Fruit fly (Drosophila melanogaster): ENCODE measurements around the gene RpS6.
A peak's percentile ranks its signal among the peaks of the same experiment; 100 is the strongest.

RpS6 gene

dm6 chrX:7893411-7894122 is 7.6 kb downstream of the RpS6 start, which contains the start of the genes CG45089, ND-MNLL and p115 (continued):
- TF ChIP-seq CG34376 (GFP tag; optimal IDR thresholded peaks at IDR 0.05) (no peak), CG1647 (GFP tag; optimal IDR thresholded peaks at IDR 0.05) (no peak), Oli (tag; optimal IDR thresholded peaks at IDR 0.05) (no peak), ems (GFP tag; optimal IDR thresholded peaks at IDR 0.05) (peak; percentile 10), gt (GFP tag; IDR thresholded peaks at IDR 0.05) (no peak), gfzf (GFP tag; optimal IDR thresholded peaks at IDR 0.05) (peak; percentile 12), CG13894 (tag; optimal IDR thresholded peaks at IDR 0.05) (peak; percentile 72), Vsx1 (GFP tag; optimal IDR thresholded peaks at IDR 0.05) (no peak), CG4328 (GFP tag; optimal IDR thresholded peaks at IDR 0.05) (peak; percentile 63), pb (GFP tag; optimal IDR thresholded peaks at IDR 0.05) (no peak), Gug (GFP tag; IDR thresholded peaks at IDR 0.05) (peak; percentile 56; the same call in 1 of the 4 replicates), CG6813 (GFP tag; optimal IDR thresholded peaks at IDR 0.05) (no peak), Lhr (GFP tag; optimal IDR thresholded peaks at IDR 0.05) (no peak), CG8478 (optimal IDR thresholded peaks at IDR 0.05) (no peak), CG6854 (GFP tag; optimal IDR thresholded peaks at IDR 0.05) (no peak), chm (GFP tag; IDR thresholded peaks at IDR 0.05) (no peak), crol (GFP tag; IDR thresholded peaks at IDR 0.05) (no peak), pnt (GFP tag; optimal IDR thresholded peaks at IDR 0.05) (no peak), odd (GFP tag; optimal IDR thresholded peaks at IDR 0.05) (no peak), sna (GFP tag; IDR thresholded peaks at IDR 0.05; ENCODE audit: partially characterized antibody) (peak; percentile 41; the same call in 1 of the 2 replicates), Jarid2 (GFP tag; optimal IDR thresholded peaks at IDR 0.05) (no peak), E2f2 (GFP tag; IDR thresholded peaks at IDR 0.05) (peak; percentile 47), CG2678 (tag; optimal IDR thresholded peaks at IDR 0.05) (peak; percentile 69), Sin3A (optimal IDR thresholded peaks at IDR 0.05) (peak; percentile 56), CG17359 (tag; optimal IDR thresholded peaks at IDR 0.05) (peak; percentile 66), dpn (GFP tag; optimal IDR thresholded peaks at IDR 0.05) (peak; percentile 11 to 68), Mad (GFP tag; optimal IDR thresholded peaks at IDR 0.05) (no peak), Tbp (GFP tag; optimal IDR thresholded peaks at IDR 0.05) (no peak), mam (GFP tag; optimal IDR thresholded peaks at IDR 0.05) (peak; percentile 56), ranshi (GFP tag; IDR thresholded peaks at IDR 0.05) (no peak), NC2α (GFP tag; optimal IDR thresholded peaks at IDR 0.05) (no peak), CG4424 (GFP tag; optimal IDR thresholded peaks at IDR 0.05) (peak; percentile 62), Sry-δ (GFP tag; optimal IDR thresholded peaks at IDR 0.05) (peak; percentile 78), CG18764 (GFP tag; optimal IDR thresholded peaks at IDR 0.05) (peak; percentile 44), nerfin-2 (GFP tag; IDR thresholded peaks at IDR 0.05; ENCODE audit: partially characterized antibody) (no peak), BEAF-32 (GFP tag; optimal IDR thresholded peaks at IDR 0.05) (peak; percentile 75), CG12744 (GFP tag; optimal IDR thresholded peaks at IDR 0.05) (no peak), CG6791 (GFP tag; IDR thresholded peaks at IDR 0.05; ENCODE audit: partially characterized antibody) (no peak), tx (GFP tag; optimal IDR thresholded peaks at IDR 0.05) (no peak), CG11696 (GFP tag; IDR thresholded peaks at IDR 0.05) (no peak), ftz-f1 (GFP tag; optimal IDR thresholded peaks at IDR 0.05) (no peak), Hey (tag; optimal IDR thresholded peaks at IDR 0.05) (no peak), sc (optimal IDR thresholded peaks at IDR 0.05) (no peak), sc (GFP tag; optimal IDR thresholded peaks at IDR 0.05) (peak; percentile 6), al (GFP tag; IDR thresholded peaks at IDR 0.05) (peak; percentile 46; the same call in 1 of the 2 replicates), CG1602 (GFP tag; optimal IDR thresholded peaks at IDR 0.05) (peak; percentile 33), lmd (GFP tag; IDR thresholded peaks at IDR 0.05) (peak; percentile 62), dimm (GFP tag; IDR thresholded peaks at IDR 0.05) (no peak), crc (GFP tag; optimal IDR thresholded peaks at IDR 0.05) (no peak), CG5953 (GFP tag; IDR thresholded peaks at IDR 0.05) (no peak), scrt (GFP tag; optimal IDR thresholded peaks at IDR 0.05) (peak; percentile 25)

Data from whole organism, embryonic.